Fruit fly (Drosophila melanogaster) whole organism, embryonic: ENCODE results near the gene CG2898.

Experiments
- Adf1 ChIP-seq: fragments of 200-800 bp; sonication (Bioruptor generic); IDR thresholded peaks from 2 replicates; pipeline ENCODE4 v1.3.6; 2022; ENCODE audit warnings: missing biosample characterization, missing genetic modification characterization
- Aef1 ChIP-seq: fragments of 200-800 bp; sonication (Bioruptor generic); IDR thresholded peaks from 3 replicates; pipeline ENCODE4 v1.3.6; 2022; ENCODE audit warnings: missing biosample characterization, missing genetic modification characterization
- Atf6 ChIP-seq: fragments of 200-800 bp; sonication (Bioruptor generic); IDR thresholded peaks from 2 replicates; pipeline ENCODE4 v1.3.6; 2022; ENCODE audit warnings: missing biosample characterization, missing genetic modification characterization
- Bgb ChIP-seq: fragments of 200-800 bp; sonication (Bioruptor generic); IDR thresholded peaks from 2 replicates; pipeline ENCODE4 v1.3.6; 2022; ENCODE audit warnings: missing biosample characterization, missing genetic modification characterization; ENCODE audit not compliant: partially characterized antibody
- CG10543 ChIP-seq: fragments of 200-800 bp; sonication (Bioruptor generic); optimal IDR thresholded peaks from 3 replicates; lab custom pipeline; 2017; ENCODE audit warnings: missing biosample characterization, mild to moderate bottlenecking, missing genetic modification characterization, moderate library complexity
- CG10979 ChIP-seq: fragments of 200-800 bp; sonication (Bioruptor generic); optimal IDR thresholded peaks from 2 replicates; lab custom pipeline; 2018; ENCODE audit warnings: missing biosample characterization, mild to moderate bottlenecking, missing genetic modification characterization, moderate library complexity
- CG11456 ChIP-seq: fragments of 200-800 bp; sonication (Bioruptor generic); IDR thresholded peaks from 3 replicates; pipeline ENCODE4 v1.3.6; 2022; ENCODE audit warnings: missing biosample characterization, missing genetic modification characterization
- CG11504 ChIP-seq: fragments of 200-800 bp; sonication (Bioruptor generic); optimal IDR thresholded peaks from 3 replicates; lab custom pipeline; 2019; ENCODE audit warnings: missing biosample characterization, mild to moderate bottlenecking, missing genetic modification characterization, moderate library complexity
- CG11560 ChIP-seq: fragments of 200-800 bp; sonication (Bioruptor generic); IDR thresholded peaks from 3 replicates; pipeline ENCODE4 v1.3.6; 2022; ENCODE audit warnings: missing biosample characterization, missing genetic modification characterization
- CG11723 ChIP-seq: fragments of 200-800 bp; sonication (Bioruptor generic); optimal IDR thresholded peaks from 2 replicates; lab custom pipeline; 2017; ENCODE audit warnings: missing biosample characterization, mild to moderate bottlenecking, missing genetic modification characterization
- CG13424 ChIP-seq: fragments of 200-800 bp; sonication (Bioruptor generic); optimal IDR thresholded peaks from 2 replicates; lab custom pipeline; 2019; ENCODE audit warnings: missing biosample characterization, mild to moderate bottlenecking, missing genetic modification characterization, moderate library complexity
- CG15011 ChIP-seq: fragments of 200-800 bp; sonication (Bioruptor generic); optimal IDR thresholded peaks from 3 replicates; lab custom pipeline; 2018; ENCODE audit warnings: missing biosample characterization, mild to moderate bottlenecking, missing genetic modification characterization
- CG1529 ChIP-seq: fragments of 200-800 bp; sonication (Bioruptor generic); optimal IDR thresholded peaks from 3 replicates; lab custom pipeline; 2018; ENCODE audit warnings: missing biosample characterization, missing genetic modification characterization
- CG15514 ChIP-seq: fragments of 200-800 bp; sonication (Bioruptor generic); optimal IDR thresholded peaks from 3 replicates; lab custom pipeline; 2017; ENCODE audit warnings: missing biosample characterization, missing genetic modification characterization, mild to moderate bottlenecking, moderate library complexity, missing genetic modification reagents
- CG15696 ChIP-seq: fragments of 200-800 bp; sonication (Bioruptor generic); optimal IDR thresholded peaks from 2 replicates; lab custom pipeline; 2019; ENCODE audit warnings: missing biosample characterization, mild to moderate bottlenecking, missing genetic modification characterization, moderate library complexity
- CG17361 ChIP-seq: fragments of 200-800 bp; sonication (Bioruptor generic); IDR thresholded peaks from 3 replicates; pipeline ENCODE4 v1.3.6; 2022; ENCODE audit warnings: missing biosample characterization, missing genetic modification characterization
- CG31388 ChIP-seq: fragments of 200-800 bp; sonication (Bioruptor generic); optimal IDR thresholded peaks from 2 replicates; lab custom pipeline; 2016; ENCODE audit warnings: missing biosample characterization, missing genetic modification characterization
- CG3726 ChIP-seq: fragments of 200-800 bp; sonication (Bioruptor generic); IDR thresholded peaks from 3 replicates; pipeline ENCODE4, ENCODE4 v1.3.6; 2022; ENCODE audit warnings: missing biosample characterization, missing genetic modification characterization
- CG42726 ChIP-seq: fragments of 200-800 bp; sonication (Bioruptor generic); IDR thresholded peaks from 2 replicates; pipeline ENCODE4 v1.3.6; 2022; ENCODE audit warnings: missing biosample characterization, missing genetic modification characterization; ENCODE audit not compliant: partially characterized antibody
- CG4360 ChIP-seq: fragments of 200-800 bp; sonication (Bioruptor generic); IDR thresholded peaks from 2 replicates; pipeline ENCODE4 v1.3.6; 2022; ENCODE audit warnings: missing biosample characterization, missing genetic modification characterization
- CG6689 ChIP-seq: fragments of 200-800 bp; sonication (Bioruptor generic); IDR thresholded peaks from 2 replicates; pipeline ENCODE4 v1.3.6; 2022; ENCODE audit warnings: missing biosample characterization, missing genetic modification characterization
- CG7928 ChIP-seq: fragments of 200-800 bp; sonication (Bioruptor generic); optimal IDR thresholded peaks from 2 replicates; lab custom pipeline; 2017; ENCODE audit warnings: missing biosample characterization, mild to moderate bottlenecking, missing genetic modification characterization
- CG8290 ChIP-seq, 3 experiments: fragments of 200-800 bp; sonication (Bioruptor generic); optimal IDR thresholded peaks; 2 replicates each; lab custom pipeline; 2016 to 2019; ENCODE audit warnings: missing biosample characterization in 3 of 3, missing genetic modification characterization in 3 of 3, mild to moderate bottlenecking in 2 of 3, moderate library complexity in 1 of 3
- CG9215 ChIP-seq: fragments of 200-800 bp; sonication (Bioruptor generic); IDR thresholded peaks from 2 replicates; pipeline ENCODE4 v1.3.6; 2022; ENCODE audit warnings: missing biosample characterization, missing genetic modification characterization
- CG9727 ChIP-seq: fragments of 200-800 bp; sonication (Bioruptor generic); optimal IDR thresholded peaks from 3 replicates; lab custom pipeline; 2017; ENCODE audit warnings: missing biosample characterization, mild to moderate bottlenecking, missing genetic modification characterization
- CG9932 ChIP-seq: fragments of 200-800 bp; sonication (Bioruptor generic); IDR thresholded peaks from 2 replicates; pipeline ENCODE4 v1.3.6; 2022; ENCODE audit warnings: missing biosample characterization, missing genetic modification characterization
- Chrac-16 ChIP-seq: fragments of 200-800 bp; sonication (Bioruptor generic); optimal IDR thresholded peaks from 3 replicates; lab custom pipeline; 2016; ENCODE audit warnings: missing biosample characterization, missing genetic modification characterization
- CrebB ChIP-seq: fragments of 200-800 bp; sonication (Bioruptor generic); optimal IDR thresholded peaks from 3 replicates; lab custom pipeline; 2018; ENCODE audit warnings: missing biosample characterization, mild to moderate bottlenecking, missing genetic modification characterization
- Fer1 ChIP-seq: fragments of 200-800 bp; sonication (Bioruptor generic); optimal IDR thresholded peaks from 2 replicates; lab custom pipeline; 2017; ENCODE audit warnings: missing biosample characterization, mild to moderate bottlenecking, missing genetic modification characterization
- Jarid2 ChIP-seq: fragments of 200-800 bp; sonication (Bioruptor generic); optimal IDR thresholded peaks from 3 replicates; lab custom pipeline; 2017; ENCODE audit warnings: mild to moderate bottlenecking, missing biosample characterization, missing genetic modification reagents, missing genetic modification characterization
- MESR4 ChIP-seq: fragments of 200-800 bp; sonication (Bioruptor generic); optimal IDR thresholded peaks from 2 replicates; lab custom pipeline; 2018; ENCODE audit warnings: missing biosample characterization, mild to moderate bottlenecking, missing genetic modification characterization, moderate library complexity
- Med ChIP-seq: fragments of 200-800 bp; sonication (Bioruptor generic); peaks from one replicate; lab custom pipeline; 2016; ENCODE audit warnings: missing biosample characterization, missing genetic modification characterization, mild to moderate bottlenecking, inconsistent platforms, moderate library complexity
- NC2α ChIP-seq: fragments of 200-800 bp; sonication (Bioruptor generic); optimal IDR thresholded peaks from 2 replicates; lab custom pipeline; 2016; ENCODE audit warnings: missing biosample characterization, missing genetic modification characterization
- NfI ChIP-seq: fragments of 200-800 bp; sonication (Bioruptor generic); optimal IDR thresholded peaks from 3 replicates; lab custom pipeline; 2018; ENCODE audit warnings: missing biosample characterization, mild to moderate bottlenecking, missing genetic modification characterization, moderate library complexity
- PHDP ChIP-seq: fragments of 200-800 bp; sonication (Bioruptor generic); optimal IDR thresholded peaks from 3 replicates; lab custom pipeline; 2018; ENCODE audit warnings: missing biosample characterization, mild to moderate bottlenecking, missing genetic modification characterization, moderate library complexity
- chinmo ChIP-seq: fragments of 200-800 bp; sonication (Bioruptor generic); IDR thresholded peaks from 4 replicates; pipeline ENCODE4 v1.3.6; 2022; ENCODE audit warnings: missing biosample characterization, missing genetic modification characterization; ENCODE audit not compliant: partially characterized antibody
- crol ChIP-seq: fragments of 200-800 bp; sonication (Bioruptor generic); IDR thresholded peaks from 2 replicates; pipeline ENCODE4 v1.3.6; 2022; ENCODE audit warnings: missing biosample characterization, missing genetic modification characterization
- dan ChIP-seq: fragments of 200-800 bp; sonication (Bioruptor generic); IDR thresholded peaks from 2 replicates; pipeline ENCODE4 v1.3.6; 2022; ENCODE audit warnings: missing biosample characterization, missing genetic modification characterization
- dpn ChIP-seq, 2 experiments: fragments of 200-800 bp; sonication (Bioruptor generic); optimal IDR thresholded peaks; 3 replicates each; lab custom pipeline; 2016; ENCODE audit warnings: missing biosample characterization in 2 of 2, missing genetic modification characterization in 2 of 2
- gce ChIP-seq: fragments of 200-800 bp; sonication (Bioruptor generic); IDR thresholded peaks from 3 replicates; pipeline ENCODE4 v1.3.6; 2022; ENCODE audit warnings: missing biosample characterization, missing genetic modification characterization
- gsb-n ChIP-seq: fragments of 200-800 bp; sonication (Bioruptor generic); optimal IDR thresholded peaks from 3 replicates; lab custom pipeline; 2018; ENCODE audit warnings: missing biosample characterization, mild to moderate bottlenecking, missing genetic modification characterization
- hkb ChIP-seq, 2 experiments: fragments of 200-800 bp in 1 of 2; fragments of >200 bp in 1 of 2; sonication (Bioruptor generic) in 1 of 2; IDR thresholded peaks in 1 of 2; optimal IDR thresholded peaks in 1 of 2; 2 replicates each; pipeline versions ENCODE4 v1.3.6 to Lab custom; 2017 to 2022; ENCODE audit warnings: missing biosample characterization in 1 of 2, missing genetic modification characterization in 1 of 2
- pzg ChIP-seq: fragments of 200-800 bp; sonication (Bioruptor generic); optimal IDR thresholded peaks from 3 replicates; lab custom pipeline; 2018; ENCODE audit warnings: missing biosample characterization, mild to moderate bottlenecking, missing genetic modification characterization, moderate library complexity
- sd ChIP-seq: fragments of 200-800 bp; sonication (Bioruptor generic); optimal IDR thresholded peaks from 3 replicates; lab custom pipeline; 2018; ENCODE audit warnings: missing biosample characterization, mild to moderate bottlenecking, missing genetic modification characterization, moderate library complexity
- sim ChIP-seq: fragments of 200-800 bp; sonication (Bioruptor generic); IDR thresholded peaks from 2 replicates; pipeline ENCODE4 v1.3.6; 2022; ENCODE audit warnings: missing biosample characterization, missing genetic modification characterization
- trem ChIP-seq: fragments of 200-800 bp; optimal IDR thresholded peaks from 3 replicates; lab custom pipeline; 2019; ENCODE audit warnings: missing biosample characterization, mild to moderate bottlenecking, missing genetic modification characterization, moderate library complexity
- ttk ChIP-seq: fragments of 200-800 bp; sonication (Bioruptor generic); IDR thresholded peaks from 2 replicates; pipeline ENCODE4 v2.1.2; 2022; ENCODE audit warnings: missing biosample characterization, missing genetic modification characterization
- unc-4 ChIP-seq: fragments of 200-800 bp; sonication (Bioruptor generic); IDR thresholded peaks from 2 replicates; pipeline ENCODE4 v1.3.6; 2022; ENCODE audit warnings: missing biosample characterization, missing genetic modification characterization; ENCODE audit not compliant: partially characterized antibody

CG2898 gene

dm6 chrX:10329659-10330289 lies 45.4 kb upstream of the CG2898 start, which contains the start of gene Gip:
Gene Gip, minus strand, starts transcription at chrX:10329872.
- TF ChIP-seq CG10543 (GFP tag; lab: Kevin White, UChicago) (peak; percentile 31), CrebB (tag; lab: Kevin White, UChicago) (peak; percentile 33), CG11456 (GFP tag; lab: Robert Waterston, UW) (no peak), Atf6 (GFP tag; lab: Robert Waterston, UW) (no peak), CG9932 (0 out of 2 replicates have a peak, but pooled peaks have one; percentile 8), hkb (optimal IDR thresholded peaks at IDR 0.05; lab: Kevin White, UChicago) (no peak), hkb (GFP tag; IDR thresholded peaks at IDR 0.05; lab: Robert Waterston, UW) (0 out of 2 replicates have a peak, but pooled peaks have one; percentile 19), CG15011 (GFP tag; lab: Kevin White, UChicago) (no peak), CG10979 (peak; percentile 72), trem (tag; lab: Kevin White, UChicago) (no peak), unc-4 (GFP tag; lab: Robert Waterston, UW) (no peak), CG15514 (GFP tag; lab: Kevin White, UChicago) (peak; percentile 60), sd (tag; lab: Kevin White, UChicago) (peak; percentile 65), Fer1 (GFP tag; lab: Kevin White, UChicago) (peak; percentile 36), CG9727 (GFP tag; lab: Kevin White, UChicago) (no peak), Bgb (no peak), NfI (GFP tag; lab: Kevin White, UChicago) (no peak), pzg (peak; percentile 10), NC2α (GFP tag; lab: Kevin White, UChicago) (no peak), dan (GFP tag; lab: Robert Waterston, UW) (no peak), CG17361 (GFP tag; lab: Robert Waterston, UW) (no peak), MESR4 (GFP tag; lab: Kevin White, UChicago) (peak; percentile 22), CG11560 (tag; lab: Robert Waterston, UW) (no peak), gce (GFP tag; lab: Robert Waterston, UW) (no peak), CG15696 (tag; lab: Kevin White, UChicago) (no peak), Adf1 (GFP tag; lab: Robert Waterston, UW) (peak; percentile 50), CG11504 (peak; percentile 24), dpn (GFP tag; optimal IDR thresholded peaks at IDR 0.05; lab: Kevin White, UChicago) (no peak), Chrac-16 (GFP tag; lab: Kevin White, UChicago) (no peak), CG6689 (GFP tag; lab: Robert Waterston, UW) (no peak), sim (GFP tag; lab: Robert Waterston, UW) (0 out of 2 replicates have a peak, but pooled peaks have one; percentile 16), CG31388 (no peak), CG1529 (GFP tag; lab: Kevin White, UChicago) (no peak), PHDP (peak; percentile 9), CG13424 (tag; lab: Kevin White, UChicago) (no peak), Jarid2 (peak; percentile 76), Med (GFP tag; lab: Kevin White, UChicago) (peak; percentile 78), CG9215 (GFP tag; lab: Robert Waterston, UW) (peak; percentile 56), gsb-n (tag; lab: Kevin White, UChicago) (no peak), CG8290 (GFP tag; optimal IDR thresholded peaks at IDR 0.05; lab: Kevin White, UChicago) (no peak), CG8290 (tag; optimal IDR thresholded peaks at IDR 0.05; lab: Kevin White, UChicago) (peak in 1 of 2 experiments; percentile 65), CG42726 (GFP tag; lab: Robert Waterston, UW) (peak; percentile 35; the same call in 1 of the 2 replicates), CG4360 (no peak), CG7928 (GFP tag; lab: Kevin White, UChicago) (no peak), crol (GFP tag; lab: Robert Waterston, UW) (peak; percentile 74), CG11723 (GFP tag; lab: Kevin White, UChicago) (no peak), chinmo (GFP tag; lab: Robert Waterston, UW) (0 out of 4 replicates have a peak, but pooled peaks have one; percentile 22), ttk (GFP tag; lab: Robert Waterston, UW) (no peak), CG3726 (no peak), Aef1 (no peak)
